Worm (Caenorhabditis elegans) whole organism, young adult: ENCODE measurements around the gene srb-3.

Experiments
- F22D6.2 ChIP-seq: sonication (generic microtip); optimal IDR thresholded peaks from 2 replicates; lab custom pipeline; 2016; ENCODE audit warnings: mild to moderate bottlenecking, missing genetic modification characterization, missing compliant biosample characterization
- F49E8.2 ChIP-seq: sonication (generic microtip); optimal IDR thresholded peaks from 3 replicates; lab custom pipeline; 2017; ENCODE audit warnings: missing genetic modification characterization, mild to moderate bottlenecking, missing compliant biosample characterization, antibody characterized with exemption, moderate library complexity; ENCODE audit not compliant: insufficient read depth
- F57A8.1 ChIP-seq: fragments of 200-800 bp; sonication (Bioruptor generic); optimal IDR thresholded peaks from 2 replicates; lab custom pipeline; 2018; ENCODE audit warnings: mild to moderate bottlenecking, missing genetic modification characterization, moderate library complexity, missing compliant biosample characterization
- F57C9.4 ChIP-seq: sonication (generic microtip); optimal IDR thresholded peaks from 2 replicates; lab custom pipeline; 2017; ENCODE audit warnings: mild to moderate bottlenecking, missing genetic modification characterization, missing compliant biosample characterization
- T26A5.8 ChIP-seq: sonication (generic microtip); optimal IDR thresholded peaks from 2 replicates; lab custom pipeline; 2016; ENCODE audit warnings: missing genetic modification characterization, missing compliant biosample characterization
- Y67H2A.10 ChIP-seq: fragments of 200-800 bp; sonication (Bioruptor generic); conservative IDR thresholded peaks from 2 replicates; pipeline ENCODE4 v1.3.6; 2022; ENCODE audit warnings: missing genetic modification reagents, missing genetic modification characterization, missing compliant biosample characterization
- Y79H2A.3 ChIP-seq: fragments of 200-800 bp; sonication (Bioruptor generic); conservative IDR thresholded peaks from 2 replicates; pipeline ENCODE4 v1.3.6; 2022; ENCODE audit warnings: missing genetic modification reagents, missing genetic modification characterization, missing compliant biosample characterization
- Y95B8A.8 ChIP-seq: fragments of 200-800 bp; sonication (Bioruptor generic); IDR thresholded peaks from 2 replicates; pipeline ENCODE4 v1.3.6; 2022; ENCODE audit warnings: missing genetic modification reagents, missing genetic modification characterization, missing compliant biosample characterization
- akir-1 ChIP-seq: fragments of 200-800 bp; sonication (Bioruptor generic); optimal IDR thresholded peaks from 2 replicates; lab custom pipeline; 2018; ENCODE audit warnings: mild to moderate bottlenecking, missing genetic modification characterization, moderate library complexity, missing compliant biosample characterization
- aptf-3 ChIP-seq: fragments of 200-800 bp; sonication (Bioruptor generic); IDR thresholded peaks from 2 replicates; pipeline ENCODE4 v1.3.6; 2022; ENCODE audit warnings: missing genetic modification characterization, missing compliant biosample characterization
- atf-7 ChIP-seq: sonication (generic microtip); optimal IDR thresholded peaks from 2 replicates; lab custom pipeline; 2017; ENCODE audit warnings: mild to moderate bottlenecking, missing genetic modification characterization, missing compliant biosample characterization
- bed-2 ChIP-seq: fragments of 200-800 bp; sonication (Bioruptor generic); IDR thresholded peaks from 2 replicates; pipeline ENCODE4 v1.3.6; 2022; ENCODE audit warnings: missing genetic modification reagents, missing genetic modification characterization, missing compliant biosample characterization
- ccch-3 ChIP-seq: fragments of 200-800 bp; sonication (Bioruptor generic); optimal IDR thresholded peaks from 2 replicates; lab custom pipeline; 2018; ENCODE audit warnings: mild to moderate bottlenecking, missing genetic modification characterization, missing compliant biosample characterization
- dpff-1 ChIP-seq: sonication (generic microtip); optimal IDR thresholded peaks from 2 replicates; lab custom pipeline; 2017; ENCODE audit warnings: mild to moderate bottlenecking, missing genetic modification characterization, missing compliant biosample characterization
- egl-44 ChIP-seq: fragments of 200-800 bp; sonication (Bioruptor generic); IDR thresholded peaks from 2 replicates; pipeline ENCODE4 v1.3.6; 2022; ENCODE audit warnings: missing genetic modification reagents, missing genetic modification characterization, missing compliant biosample characterization
- egrh-3 ChIP-seq: fragments of 200-800 bp; sonication (Bioruptor generic); IDR thresholded peaks from 2 replicates; pipeline ENCODE4 v1.3.6; 2022; ENCODE audit warnings: missing genetic modification reagents, missing genetic modification characterization, missing compliant biosample characterization
- ets-4 ChIP-seq: fragments of 200-800 bp; sonication (Bioruptor generic); optimal IDR thresholded peaks from 2 replicates; lab custom pipeline; 2018; ENCODE audit warnings: mild to moderate bottlenecking, missing genetic modification characterization, missing compliant biosample characterization
- hlh-12 ChIP-seq: sonication (generic microtip); optimal IDR thresholded peaks from 2 replicates; lab custom pipeline; 2016; ENCODE audit warnings: missing genetic modification characterization, missing compliant biosample characterization
- let-607 ChIP-seq, 2 experiments: fragments of 200-800 bp in 1 of 2; sonication (Bioruptor generic) in 1 of 2; sonication (generic microtip) in 1 of 2; optimal IDR thresholded peaks; 2 replicates each; lab custom pipeline; 2016 to 2018; ENCODE audit warnings: mild to moderate bottlenecking in 2 of 2, missing compliant biosample characterization in 2 of 2, missing genetic modification characterization in 2 of 2, moderate library complexity in 2 of 2, missing genotype in 1 of 2
- lin-40 ChIP-seq: sonication (generic microtip); optimal IDR thresholded peaks from 2 replicates; lab custom pipeline; 2016; ENCODE audit warnings: missing genetic modification characterization, mild to moderate bottlenecking, missing compliant biosample characterization, missing genotype, missing genetic modification reagents
- lir-1 ChIP-seq: fragments of 200-800 bp; sonication (Bioruptor generic); conservative IDR thresholded peaks from 2 replicates; pipeline ENCODE4 v1.3.6; 2022; ENCODE audit warnings: missing genetic modification reagents, missing genetic modification characterization, missing compliant biosample characterization
- madf-10 ChIP-seq: sonication (generic microtip); optimal IDR thresholded peaks from 2 replicates; lab custom pipeline; 2016; ENCODE audit warnings: mild to moderate bottlenecking, missing genetic modification characterization, missing compliant biosample characterization
- madf-3 ChIP-seq: fragments of 200-800 bp; sonication (Bioruptor generic); IDR thresholded peaks from 2 replicates; pipeline ENCODE4 v1.3.6; 2022; ENCODE audit warnings: missing genetic modification reagents, missing genetic modification characterization, missing compliant biosample characterization
- madf-6 ChIP-seq: fragments of 200-800 bp; sonication (Bioruptor generic); IDR thresholded peaks from 2 replicates; pipeline ENCODE4 v1.3.6; 2022; ENCODE audit warnings: missing genetic modification reagents, missing genetic modification characterization, missing compliant biosample characterization
- madf-8 ChIP-seq: fragments of 200-800 bp; sonication (Bioruptor generic); conservative IDR thresholded peaks from 2 replicates; pipeline ENCODE4 v1.3.6; 2022; ENCODE audit warnings: missing genetic modification reagents, missing genetic modification characterization, missing compliant biosample characterization
- mel-28 ChIP-seq: sonication (generic microtip); optimal IDR thresholded peaks from 2 replicates; lab custom pipeline; 2016; ENCODE audit warnings: borderline replicate concordance, mild to moderate bottlenecking, missing genetic modification characterization, missing compliant biosample characterization
- nfya-2 ChIP-seq: fragments of 200-800 bp; sonication (Bioruptor generic); IDR thresholded peaks from 2 replicates; pipeline ENCODE4 v1.3.6; 2022; ENCODE audit warnings: missing genetic modification reagents, missing genetic modification characterization, missing compliant biosample characterization
- pha-4 ChIP-seq: fragments of 150-350 bp; sonication (generic microtip); optimal IDR thresholded peaks from 2 replicates; lab custom pipeline; 2014; ENCODE audit warnings: missing biosample characterization, missing genetic modification reagents, missing genetic modification characterization
- rec-8 ChIP-seq, 2 experiments: sonication (generic microtip); optimal IDR thresholded peaks; 2 replicates each; lab custom pipeline; 2016; ENCODE audit warnings: mild to moderate bottlenecking in 2 of 2, missing genetic modification characterization in 2 of 2, missing genetic modification reagents in 2 of 2, missing genotype in 2 of 2, missing biosample characterization in 1 of 2, missing compliant biosample characterization in 1 of 2, moderate library complexity in 1 of 2
- repo-1 ChIP-seq: sonication (generic microtip); optimal IDR thresholded peaks from 2 replicates; lab custom pipeline; 2017; ENCODE audit warnings: mild to moderate bottlenecking, missing genetic modification characterization, missing compliant biosample characterization
- rpc-1 ChIP-seq, 2 experiments: fragments of 150-350 bp in 1 of 2; sonication (generic microtip) in 1 of 2; optimal IDR thresholded peaks; 2 replicates each; lab custom pipeline; 2014 to 2018; ENCODE audit warnings: missing biosample characterization in 1 of 2, missing genetic modification characterization in 1 of 2, missing genetic modification reagents in 1 of 2, missing genotype in 1 of 2
- sdz-38 ChIP-seq: sonication (generic microtip); optimal IDR thresholded peaks from 2 replicates; lab custom pipeline; 2016; ENCODE audit warnings: missing genotype, missing genetic modification characterization, missing compliant biosample characterization
- snpc-1.1 ChIP-seq: sonication (generic microtip); optimal IDR thresholded peaks from 2 replicates; lab custom pipeline; 2017; ENCODE audit warnings: missing genetic modification characterization, mild to moderate bottlenecking, missing compliant biosample characterization, antibody characterized with exemption, moderate library complexity, missing genotype, missing genetic modification reagents; ENCODE audit not compliant: insufficient read depth
- somi-1 ChIP-seq: fragments of 200-800 bp; sonication (Bioruptor generic); optimal IDR thresholded peaks from 2 replicates; lab custom pipeline; 2018; ENCODE audit warnings: mild to moderate bottlenecking, missing genetic modification characterization, missing compliant biosample characterization
- tbp1 ChIP-seq: fragments of 200-800 bp; sonication (Bioruptor generic); optimal IDR thresholded peaks from 2 replicates; lab custom pipeline; 2018; ENCODE audit warnings: mild to moderate bottlenecking, missing genetic modification characterization, missing compliant biosample characterization
- tlf-1 ChIP-seq: fragments of 200-800 bp; sonication (Bioruptor generic); optimal IDR thresholded peaks from 2 replicates; lab custom pipeline; 2018; ENCODE audit warnings: mild to moderate bottlenecking, missing genetic modification characterization, missing compliant biosample characterization
- unc-130 ChIP-seq: sonication (generic microtip); optimal IDR thresholded peaks from 2 replicates; lab custom pipeline; 2016; ENCODE audit warnings: missing genetic modification reagents, missing genetic modification characterization, missing compliant biosample characterization
- unc-62 ChIP-seq: fragments of 150-350 bp; optimal IDR thresholded peaks from 2 replicates; lab custom pipeline; 2014; ENCODE audit warnings: missing biosample characterization, missing genetic modification reagents, missing genetic modification characterization
- zfh-2 ChIP-seq: fragments of 200-800 bp; sonication (Bioruptor generic); conservative IDR thresholded peaks from 2 replicates; pipeline ENCODE4 v1.3.6; 2022; ENCODE audit warnings: missing genetic modification reagents, missing genetic modification characterization, missing compliant biosample characterization
- zim-3 ChIP-seq: sonication (generic microtip); optimal IDR thresholded peaks from 2 replicates; lab custom pipeline; 2017; ENCODE audit warnings: mild to moderate bottlenecking, missing genetic modification characterization, moderate library complexity, missing compliant biosample characterization
- ztf-22 ChIP-seq: fragments of 200-800 bp; sonication (Bioruptor generic); optimal IDR thresholded peaks from 2 replicates; lab custom pipeline; 2018; ENCODE audit warnings: mild to moderate bottlenecking, missing genetic modification characterization, moderate library complexity, missing compliant biosample characterization
- ztf-3 ChIP-seq: fragments of 200-800 bp; sonication (Bioruptor generic); optimal IDR thresholded peaks from 2 replicates; lab custom pipeline; 2018; ENCODE audit warnings: mild to moderate bottlenecking, missing genetic modification characterization, missing compliant biosample characterization

Gene srb-3

ce11 chrII:5166738-5167137, at the start of gene srb-3:
Gene srb-3 (minus strand): TSS chrII:5166838.
- no peak for TF ChIP-seq let-607 (tag; optimal IDR thresholded peaks at IDR 0.05; lab: Kevin White, UChicago)
- TF ChIP-seq dpff-1 (tag; lab: Kevin White, UChicago) = no peak
- no peak for TF ChIP-seq madf-8
- TF ChIP-seq Y95B8A.8 (GFP tag; lab: Robert Waterston, UW) = no peak

- TF ChIP-seq tlf-1 (GFP tag; lab: Kevin White, UChicago) (no peak), unc-130 (no peak), ccch-3 (GFP tag; lab: Kevin White, UChicago) (no peak), rec-8 (tag; optimal IDR thresholded peaks at IDR 0.05; lab: Kevin White, UChicago) (no peak), F22D6.2 (no peak), aptf-3 (GFP tag; lab: Robert Waterston, UW) (no peak), atf-7 (no peak), madf-10 (tag; lab: Kevin White, UChicago) (no peak), lin-40 (tag; lab: Kevin White, UChicago) (no peak), ets-4 (GFP tag; lab: Kevin White, UChicago) (no peak), lir-1 (GFP tag; lab: Robert Waterston, UW) (no peak), pha-4 (tag; lab: Kevin White, UChicago) (no peak)
- TF ChIP-seq, all 124 proteins: peak for 0
These were observed 46.0 kb upstream of the srb-3 start, which contains the start of gene C34F11.1 for ce11 chrII:5212675-5213074. Gene C34F11.1 (plus strand): TSS chrII:5212975.

ce11 chrII:5211970-5212369, 45.3 kb upstream of the srb-3 start, which contains the start of gene C34F11.2:
Gene C34F11.2 (plus strand): TSS chrII:5212270.
- TF ChIP-seq ztf-3 (GFP tag; lab: Kevin White, UChicago) (no peak), unc-62 (GFP tag; lab: Kevin White, UChicago) (no peak), madf-3 (GFP tag; lab: Robert Waterston, UW) (no peak), bed-2 (GFP tag; lab: Robert Waterston, UW) (no peak), zim-3 (tag; lab: Kevin White, UChicago) (no peak), F57A8.1 (GFP tag; lab: Kevin White, UChicago) (no peak), unc-130 (no peak), rpc-1 (optimal IDR thresholded peaks at IDR 0.05; lab: Kevin White, UChicago) (no peak), rpc-1 (tag; optimal IDR thresholded peaks at IDR 0.05; lab: Kevin White, UChicago) (no peak), egl-44 (GFP tag; lab: Robert Waterston, UW) (no peak), atf-7 (no peak), rec-8 (tag; optimal IDR thresholded peaks at IDR 0.05; lab: Kevin White, UChicago) (no peak), egrh-3 (GFP tag; lab: Robert Waterston, UW) (no peak), madf-6 (GFP tag; lab: Robert Waterston, UW) (no peak), dpff-1 (tag; lab: Kevin White, UChicago) (no peak), zfh-2 (GFP tag; lab: Robert Waterston, UW) (no peak), ztf-22 (no peak), akir-1 (no peak), somi-1 (no peak)

- no peak for TF ChIP-seq F57C9.4 (tag; lab: Kevin White, UChicago)
- no peak for TF ChIP-seq F57A8.1 (GFP tag; lab: Kevin White, UChicago)
- no peak for TF ChIP-seq nfya-2 (GFP tag; lab: Robert Waterston, UW)
- no peak for TF ChIP-seq madf-6 (GFP tag; lab: Robert Waterston, UW)
- TF ChIP-seq repo-1 = no peak
- no peak for TF ChIP-seq mel-28 (tag; lab: Kevin White, UChicago)
- no peak for TF ChIP-seq sdz-38 (tag; lab: Kevin White, UChicago)
- TF ChIP-seq snpc-1.1 = no peak
- no peak for TF ChIP-seq Y67H2A.10 (GFP tag; lab: Robert Waterston, UW)
- TF ChIP-seq F49E8.2 (tag; lab: Kevin White, UChicago) = no peak
- no peak for TF ChIP-seq zfh-2 (GFP tag; lab: Robert Waterston, UW)
- no peak for TF ChIP-seq T26A5.8
- TF ChIP-seq Y79H2A.3 = no peak
- no peak for TF ChIP-seq tbp1 (GFP tag; lab: Kevin White, UChicago)
- no peak for TF ChIP-seq unc-62 (GFP tag; lab: Kevin White, UChicago)
- TF ChIP-seq hlh-12 (tag; lab: Kevin White, UChicago) = no peak
- no peak for TF ChIP-seq madf-10 (tag; lab: Kevin White, UChicago)
- TF ChIP-seq, all 124 proteins: peak for 0
These were observed 44.2 kb upstream of the srb-3 start, which contains the start of gene C34F11.8 for ce11 chrII:5210830-5211229. Gene C34F11.8 (minus strand): TSS chrII:5210964.
